Worm (Caenorhabditis elegans) whole organism, mixed stage, embryonic: ENCODE measurements around the gene Y17G9A.3.

Experiments
- M03D4.4 ChIP-seq: sonication (generic microtip); optimal IDR thresholded peaks from 2 replicates; lab custom pipeline; 2017; ENCODE audit warnings: mild to moderate bottlenecking, missing genetic modification characterization, missing compliant biosample characterization
- bed-3 ChIP-seq: fragments of 200-800 bp; sonication (Bioruptor generic); optimal IDR thresholded peaks from 3 replicates; lab custom pipeline; 2018; ENCODE audit warnings: mild to moderate bottlenecking, missing genetic modification characterization, moderate library complexity, missing compliant biosample characterization
- blmp-1 ChIP-seq: fragments of 150-350 bp; optimal IDR thresholded peaks from 2 replicates; lab custom pipeline; 2014; ENCODE audit warnings: missing biosample characterization, missing genetic modification characterization
- ceh-39 ChIP-seq: fragments of 150-350 bp; optimal IDR thresholded peaks from 2 replicates; lab custom pipeline; 2014; ENCODE audit warnings: missing biosample characterization, missing genetic modification characterization
- ceh-43 ChIP-seq: fragments of 200-800 bp; sonication (Bioruptor generic); optimal IDR thresholded peaks from 2 replicates; lab custom pipeline; 2018; ENCODE audit warnings: mild to moderate bottlenecking, missing genetic modification characterization, moderate library complexity, missing compliant biosample characterization
- ceh-83 ChIP-seq: fragments of 200-800 bp; sonication (Bioruptor generic); optimal IDR thresholded peaks from 2 replicates; lab custom pipeline; 2018; ENCODE audit warnings: mild to moderate bottlenecking, missing genetic modification characterization, missing compliant biosample characterization
- ces-1 ChIP-seq: fragments of 150-350 bp; optimal IDR thresholded peaks from 2 replicates; lab custom pipeline; 2014; ENCODE audit warnings: missing biosample characterization, missing genetic modification reagents, missing genetic modification characterization
- cnd-1 ChIP-seq: fragments of 200-800 bp; sonication (Bioruptor generic); optimal IDR thresholded peaks from 2 replicates; lab custom pipeline; 2018; ENCODE audit warnings: mild to moderate bottlenecking, missing genetic modification characterization, missing compliant biosample characterization
- drap-1 ChIP-seq: fragments of 200-800 bp; sonication (Bioruptor generic); optimal IDR thresholded peaks from 3 replicates; lab custom pipeline; 2018; ENCODE audit warnings: mild to moderate bottlenecking, missing genetic modification characterization, missing compliant biosample characterization
- elt-1 ChIP-seq: sonication (generic microtip); optimal IDR thresholded peaks from 2 replicates; lab custom pipeline; 2017; ENCODE audit warnings: missing genetic modification characterization, mild to moderate bottlenecking, missing compliant biosample characterization, antibody characterized with exemption, moderate library complexity, borderline replicate concordance; ENCODE audit not compliant: insufficient read depth
- elt-3 ChIP-seq: fragments of 150-350 bp; optimal IDR thresholded peaks from 2 replicates; lab custom pipeline; 2014; ENCODE audit warnings: missing biosample characterization, missing genetic modification characterization
- flh-1 ChIP-seq: fragments of 200-800 bp; sonication (Bioruptor generic); optimal IDR thresholded peaks from 2 replicates; lab custom pipeline; 2018; ENCODE audit warnings: mild to moderate bottlenecking, missing genetic modification characterization, moderate library complexity, missing compliant biosample characterization
- ham-2 ChIP-seq: fragments of 200-800 bp; sonication (Bioruptor generic); optimal IDR thresholded peaks from 2 replicates; lab custom pipeline; 2018; ENCODE audit warnings: mild to moderate bottlenecking, missing genetic modification characterization, missing compliant biosample characterization
- hlh-1 ChIP-seq: fragments of 150-350 bp; optimal IDR thresholded peaks from 2 replicates; lab custom pipeline; 2014; ENCODE audit warnings: missing biosample characterization, missing genetic modification reagents, missing genetic modification characterization
- lin-13 ChIP-seq: fragments of 150-350 bp; optimal IDR thresholded peaks from 2 replicates; lab custom pipeline; 2014; ENCODE audit warnings: missing biosample characterization, missing genetic modification characterization
- lin-32 ChIP-seq: fragments of 200-800 bp; sonication (Bioruptor generic); optimal IDR thresholded peaks from 2 replicates; lab custom pipeline; 2018; ENCODE audit warnings: mild to moderate bottlenecking, missing genetic modification characterization, missing compliant biosample characterization
- lsy-2 ChIP-seq: fragments of 150-350 bp; optimal IDR thresholded peaks from 2 replicates; lab custom pipeline; 2014; ENCODE audit warnings: missing biosample characterization, missing genetic modification characterization
- mab-5 ChIP-seq: fragments of 150-350 bp; optimal IDR thresholded peaks from 2 replicates; lab custom pipeline; 2014; ENCODE audit warnings: missing biosample characterization, missing genetic modification characterization
- mep-1 ChIP-seq: fragments of 150-350 bp; optimal IDR thresholded peaks from 2 replicates; lab custom pipeline; 2017; ENCODE audit warnings: missing biosample characterization, missing genetic modification reagents, missing genetic modification characterization, inconsistent platforms
- mls-2 ChIP-seq: sonication (generic microtip); optimal IDR thresholded peaks from 2 replicates; lab custom pipeline; 2016; ENCODE audit warnings: mild to moderate bottlenecking, missing genetic modification characterization, moderate library complexity, missing compliant biosample characterization
- nhr-12 ChIP-seq: fragments of 150-350 bp; optimal IDR thresholded peaks from 2 replicates; lab custom pipeline; 2014; ENCODE audit warnings: missing biosample characterization, missing genetic modification characterization
- nhr-2 ChIP-seq: fragments of 150-350 bp; optimal IDR thresholded peaks from 2 replicates; lab custom pipeline; 2014; ENCODE audit warnings: missing biosample characterization, missing genetic modification characterization
- nhr-237 ChIP-seq: fragments of 150-350 bp; optimal IDR thresholded peaks from 2 replicates; lab custom pipeline; 2014; ENCODE audit warnings: missing biosample characterization, missing genetic modification characterization
- nhr-28 ChIP-seq: fragments of 150-350 bp; optimal IDR thresholded peaks from 2 replicates; lab custom pipeline; 2014; ENCODE audit warnings: missing biosample characterization, missing genetic modification characterization
- nhr-76 ChIP-seq: sonication (generic microtip); optimal IDR thresholded peaks from 2 replicates; lab custom pipeline; 2017; ENCODE audit warnings: missing biosample characterization, missing genetic modification characterization
- pha-4 ChIP-seq: fragments of 150-350 bp; optimal IDR thresholded peaks from 2 replicates; lab custom pipeline; 2018; ENCODE audit warnings: missing biosample characterization, missing genetic modification reagents, missing genetic modification characterization
- sem-2 ChIP-seq: fragments of 200-800 bp; sonication (Bioruptor generic); optimal IDR thresholded peaks from 2 replicates; lab custom pipeline; 2018; ENCODE audit warnings: mild to moderate bottlenecking, missing genetic modification characterization, missing compliant biosample characterization
- snpc-4 ChIP-seq: fragments of 150-350 bp; optimal IDR thresholded peaks from 2 replicates; lab custom pipeline; 2014; ENCODE audit warnings: missing biosample characterization, missing genetic modification characterization
- sptf-1 ChIP-seq: sonication (generic microtip); optimal IDR thresholded peaks from 2 replicates; lab custom pipeline; 2017; ENCODE audit warnings: mild to moderate bottlenecking, missing genetic modification characterization, moderate library complexity, missing compliant biosample characterization
- tbx-8 ChIP-seq: fragments of 200-800 bp; sonication (Bioruptor generic); optimal IDR thresholded peaks from 2 replicates; lab custom pipeline; 2018; ENCODE audit warnings: mild to moderate bottlenecking, missing genetic modification characterization, moderate library complexity, missing compliant biosample characterization
- unc-120 ChIP-seq: sonication (generic microtip); optimal IDR thresholded peaks from 2 replicates; lab custom pipeline; 2017; ENCODE audit warnings: missing genetic modification characterization, missing compliant biosample characterization; ENCODE audit not compliant: poor library complexity, severe bottlenecking
- unc-39 ChIP-seq: fragments of 150-350 bp; optimal IDR thresholded peaks from 2 replicates; lab custom pipeline; 2014; ENCODE audit warnings: missing biosample characterization, missing genetic modification characterization
- unc-62 ChIP-seq: fragments of 150-350 bp; optimal IDR thresholded peaks from 2 replicates; lab custom pipeline; 2014; ENCODE audit warnings: missing biosample characterization, missing genetic modification reagents, missing genetic modification characterization
- zip-8 ChIP-seq: fragments of 150-350 bp; optimal IDR thresholded peaks from 2 replicates; lab custom pipeline; 2014; ENCODE audit warnings: missing biosample characterization, missing genetic modification characterization
- ztf-11 ChIP-seq: fragments of 150-350 bp; optimal IDR thresholded peaks from 2 replicates; lab custom pipeline; 2014; ENCODE audit warnings: missing biosample characterization, missing genetic modification characterization

The Y17G9A.3 gene

ce11 chrIV:4814185-4814584, 44.3 kb downstream of the Y17G9A.3 start, which contains the start of gene srw-94:
TSS of gene srw-94 (plus strand) at chrIV:4814485.
- TF ChIP-seq hlh-1 = no peak
- no peak for TF ChIP-seq elt-1 (tag; lab: Kevin White, UChicago)
- TF ChIP-seq ztf-11 (tag; lab: Kevin White, UChicago) = no peak
- TF ChIP-seq mab-5 (tag; lab: Kevin White, UChicago) = no peak
- TF ChIP-seq nhr-2 = no peak
- TF ChIP-seq, all 35 proteins: peak for 0

ce11 chrIV:4811863-4812262, 46.6 kb downstream of the Y17G9A.3 start, which contains the start of gene srw-95:
TSS of gene srw-95 (plus strand) at chrIV:4812075.
- TF ChIP-seq lin-32 (GFP tag; lab: Kevin White, UChicago) (no peak), lin-13 (no peak), bed-3 (no peak), M03D4.4 (no peak), cnd-1 (tag; lab: Kevin White, UChicago) (no peak), unc-120 (tag; lab: Kevin White, UChicago) (no peak), sem-2 (GFP tag; lab: Kevin White, UChicago) (no peak), unc-39 (tag; lab: Kevin White, UChicago) (no peak), ceh-43 (GFP tag; lab: Kevin White, UChicago) (no peak), mls-2 (tag; lab: Kevin White, UChicago) (no peak), mab-5 (tag; lab: Kevin White, UChicago) (no peak), elt-1 (tag; lab: Kevin White, UChicago) (no peak), elt-3 (no peak), ceh-83 (GFP tag; lab: Kevin White, UChicago) (no peak), sptf-1 (tag; lab: Kevin White, UChicago) (no peak), lsy-2 (tag; lab: Kevin White, UChicago) (no peak)

- no peak for TF ChIP-seq elt-3
- peak; percentile 22 for TF ChIP-seq sptf-1 (tag; lab: Kevin White, UChicago)
- TF ChIP-seq nhr-12 (tag; lab: Kevin White, UChicago) = no peak
- no peak for TF ChIP-seq unc-120 (tag; lab: Kevin White, UChicago)
- TF ChIP-seq drap-1 (GFP tag; lab: Kevin White, UChicago) = peak; percentile 3
- no peak for TF ChIP-seq bed-3
- peak; percentile 33 for TF ChIP-seq pha-4 (tag; lab: Kevin White, UChicago)
- peak; percentile 5 for TF ChIP-seq ceh-39 (tag; lab: Kevin White, UChicago)
- no peak for TF ChIP-seq tbx-8
- peak; percentile 75 for TF ChIP-seq lsy-2 (tag; lab: Kevin White, UChicago)
- no peak for TF ChIP-seq flh-1 (GFP tag; lab: Kevin White, UChicago)
- TF ChIP-seq mab-5 (tag; lab: Kevin White, UChicago) = no peak
- TF ChIP-seq ces-1 (GFP tag; lab: Kevin White, UChicago) = no peak
- TF ChIP-seq ceh-83 (GFP tag; lab: Kevin White, UChicago) = no peak
- peak; percentile 79 for TF ChIP-seq mep-1 (tag; lab: Kevin White, UChicago)
- no peak for TF ChIP-seq nhr-76
- TF ChIP-seq mls-2 (tag; lab: Kevin White, UChicago) = peak; percentile 2
- no peak for TF ChIP-seq zip-8
- TF ChIP-seq ham-2 (GFP tag; lab: Kevin White, UChicago) = peak; percentile 11
- TF ChIP-seq nhr-2 = no peak
- no peak for TF ChIP-seq nhr-28 (tag; lab: Kevin White, UChicago)
- no peak for TF ChIP-seq sem-2 (GFP tag; lab: Kevin White, UChicago)
- TF ChIP-seq ztf-11 (tag; lab: Kevin White, UChicago) = no peak
- peak; percentile 44 for TF ChIP-seq lin-13
- no peak for TF ChIP-seq blmp-1
- no peak for TF ChIP-seq lin-32 (GFP tag; lab: Kevin White, UChicago)
- TF ChIP-seq snpc-4 (tag; lab: Kevin White, UChicago) = no peak
- peak; percentile 50 for TF ChIP-seq hlh-1
- TF ChIP-seq nhr-237 (tag; lab: Kevin White, UChicago) = peak; percentile 41
- TF ChIP-seq elt-1 (tag; lab: Kevin White, UChicago) = no peak
- no peak for TF ChIP-seq unc-39 (tag; lab: Kevin White, UChicago)
- TF ChIP-seq cnd-1 (tag; lab: Kevin White, UChicago) = no peak
- no peak for TF ChIP-seq M03D4.4
- TF ChIP-seq ceh-43 (GFP tag; lab: Kevin White, UChicago) = no peak
- TF ChIP-seq unc-62 (GFP tag; lab: Kevin White, UChicago) = no peak
Observed at ce11 chrIV:4810377-4810984, 48.0 kb downstream of the Y17G9A.3 start, which contains the start of gene eif-1.A. TSS of gene eif-1.A (plus strand) at chrIV:4810934.
